Fruit fly (Drosophila melanogaster): ENCODE data around the gene CG5435.

dm6 chr2L:12392406-12392805 is 38.3 kb downstream of the CG5435 start:
- TF ChIP-seq EcR (GFP tag; optimal IDR thresholded peaks at IDR 0.05) (no peak), CG32121 (GFP tag; IDR thresholded peaks at IDR 0.05) (no peak), D1 (tag; optimal IDR thresholded peaks at IDR 0.05) (no peak), CG14655 (GFP tag; optimal IDR thresholded peaks at IDR 0.05) (no peak), Pif1B (GFP tag; optimal IDR thresholded peaks at IDR 0.05) (no peak), CG15710 (tag; optimal IDR thresholded peaks at IDR 0.05) (no peak), CG34367 (tag; optimal IDR thresholded peaks at IDR 0.05) (no peak), CG10348 (GFP tag; IDR thresholded peaks at IDR 0.05) (no peak), gl (tag; optimal IDR thresholded peaks at IDR 0.05) (no peak), CG17806 (tag; optimal IDR thresholded peaks at IDR 0.05) (no peak)
